Worm (Caenorhabditis elegans): ENCODE results near the gene Y50D4C.12.

DNA sequence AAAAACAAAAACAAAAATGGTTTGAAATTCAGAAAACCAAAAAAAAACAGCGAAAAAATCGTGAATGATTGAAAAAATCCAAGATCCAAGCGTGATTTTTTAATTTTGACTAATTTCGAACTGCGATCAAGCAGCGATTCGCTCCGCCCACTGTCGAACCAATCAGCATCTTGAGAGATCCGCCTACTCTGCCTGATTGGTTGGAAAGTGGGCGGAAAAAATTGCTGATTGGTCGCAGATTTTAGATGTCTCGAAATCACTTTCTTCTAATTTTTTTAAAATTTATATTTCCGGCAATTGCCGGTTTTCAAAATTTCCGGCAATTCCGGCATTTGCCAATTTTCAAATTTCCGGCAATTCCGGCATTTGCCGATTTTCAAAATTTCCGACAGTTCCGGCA, 32.8 kb downstream of the Y50D4C.12 start:
- TF ChIP-seq mdl-1 (tag; optimal IDR thresholded peaks at IDR 0.05) (no peak), ztf-11 (tag; optimal IDR thresholded peaks at IDR 0.05) (no peak)

Data from whole organism, L1 larva.